Worm (Caenorhabditis elegans): ENCODE data around the gene lntl-1.

DNA sequence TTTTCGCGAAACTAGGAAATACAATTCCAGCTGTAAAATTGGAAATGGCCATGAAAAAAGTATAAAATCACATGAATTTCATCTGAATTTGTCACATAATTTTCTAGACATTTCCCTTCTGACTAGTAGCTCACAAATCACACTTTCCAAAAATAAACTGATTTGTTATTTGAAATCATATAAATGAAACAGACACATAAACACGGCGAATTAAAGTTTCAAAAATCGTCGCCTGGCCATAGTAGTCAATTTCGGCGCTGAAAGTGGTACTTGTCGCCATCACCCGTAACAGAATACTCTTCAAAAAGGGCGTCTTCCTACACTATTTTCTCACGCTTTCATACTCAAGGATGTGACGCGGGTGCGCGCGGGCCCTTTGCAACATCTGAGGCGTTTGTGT lies 54.2 kb downstream of the lntl-1 start:
- TF ChIP-seq unc-3 (GFP tag; conservative IDR thresholded peaks at IDR 0.05) (no peak), unc-3 (tag; optimal IDR thresholded peaks at IDR 0.05) (no peak), pag-3 (tag; optimal IDR thresholded peaks at IDR 0.05; ENCODE audit: borderline replicate concordance) (no peak), C38D4.7 (GFP tag; optimal IDR thresholded peaks at IDR 0.05) (no peak), ceh-24 (tag; optimal IDR thresholded peaks at IDR 0.05) (no peak), che-1 (tag; optimal IDR thresholded peaks at IDR 0.05) (no peak), ceh-18 (tag; optimal IDR thresholded peaks at IDR 0.05) (no peak), ceh-45 (GFP tag; IDR thresholded peaks at IDR 0.05) (no peak), ztf-16 (tag; optimal IDR thresholded peaks at IDR 0.05) (no peak), fkh-10 (GFP tag; optimal IDR thresholded peaks at IDR 0.05) (no peak), sdc-2 (tag; optimal IDR thresholded peaks at IDR 0.05) (no peak), pha-4 (tag; optimal IDR thresholded peaks at IDR 0.05) (no peak)
